Worm (Caenorhabditis elegans) whole organism, L3 larva: Measurements from ENCODE around the gene col-9.

Source experiments
- aly-2 ChIP-seq: fragments of 150-350 bp; optimal IDR thresholded peaks from 2 replicates; lab custom pipeline; 2014; ENCODE audit warnings: missing biosample characterization, missing genetic modification characterization
- ama-1 ChIP-seq: fragments of 150-350 bp; optimal IDR thresholded peaks from 2 replicates; lab custom pipeline; 2018
- ceh-16 ChIP-seq: sonication (generic microtip); optimal IDR thresholded peaks from 2 replicates; lab custom pipeline; 2017; ENCODE audit warnings: missing biosample characterization, missing genetic modification characterization
- ceh-9 ChIP-seq: sonication (generic microtip); optimal IDR thresholded peaks from 2 replicates; lab custom pipeline; 2018; ENCODE audit warnings: missing biosample characterization, missing genetic modification characterization
- daf-12 ChIP-seq: fragments of 150-350 bp; optimal IDR thresholded peaks from 2 replicates; lab custom pipeline; 2014; ENCODE audit warnings: missing biosample characterization, missing genetic modification reagents, missing genetic modification characterization
- egl-5 ChIP-seq: fragments of 150-350 bp; optimal IDR thresholded peaks from 2 replicates; lab custom pipeline; 2017; ENCODE audit warnings: missing biosample characterization, missing genetic modification reagents, missing genetic modification characterization, inconsistent platforms
- elt-1 ChIP-seq: fragments of 150-350 bp; optimal IDR thresholded peaks from 2 replicates; lab custom pipeline; 2014; ENCODE audit warnings: missing biosample characterization, missing genetic modification characterization
- elt-3 ChIP-seq, 3 experiments: fragments of 150-350 bp in 1 of 3; sonication (generic microtip) in 2 of 3; optimal IDR thresholded peaks; 2 replicates in 2 of 3; 4 replicates in 1 of 3; lab custom pipeline; 2014 to 2017; ENCODE audit warnings: missing biosample characterization in 3 of 3, missing genetic modification characterization in 3 of 3
- eor-1 ChIP-seq, 2 experiments: fragments of 150-350 bp; optimal IDR thresholded peaks; 2 replicates each; lab custom pipeline; 2014 to 2018; ENCODE audit warnings: missing biosample characterization in 2 of 2, missing genetic modification characterization in 2 of 2
- fkh-10 ChIP-seq: sonication (generic microtip); optimal IDR thresholded peaks from 2 replicates; lab custom pipeline; 2017; ENCODE audit warnings: missing biosample characterization, missing genetic modification reagents, missing genetic modification characterization
- hmg-11 ChIP-seq: sonication (generic microtip); optimal IDR thresholded peaks from 2 replicates; lab custom pipeline; 2016; ENCODE audit warnings: missing genetic modification characterization, missing compliant biosample characterization
- jun-1 ChIP-seq: fragments of 150-350 bp; optimal IDR thresholded peaks from 2 replicates; lab custom pipeline; 2014; ENCODE audit warnings: missing biosample characterization, missing genetic modification reagents, missing genetic modification characterization
- lin-39 ChIP-seq: fragments of 150-350 bp; optimal IDR thresholded peaks from 2 replicates; lab custom pipeline; 2018; ENCODE audit warnings: missing biosample characterization, missing genetic modification reagents, missing genetic modification characterization
- lsy-12 ChIP-seq: sonication (generic microtip); optimal IDR thresholded peaks from 2 replicates; lab custom pipeline; 2016; ENCODE audit warnings: mild to moderate bottlenecking, missing genetic modification characterization, missing compliant biosample characterization
- mdl-1 ChIP-seq: fragments of 150-350 bp; optimal IDR thresholded peaks from 2 replicates; lab custom pipeline; 2014; ENCODE audit warnings: missing biosample characterization, missing genetic modification characterization
- nfya-1 ChIP-seq: sonication (generic microtip); optimal IDR thresholded peaks from 2 replicates; lab custom pipeline; 2017; ENCODE audit warnings: missing genetic modification characterization, mild to moderate bottlenecking, missing compliant biosample characterization, antibody characterized with exemption, moderate library complexity; ENCODE audit not compliant: insufficient read depth
- nhr-11 ChIP-seq: fragments of 150-350 bp; optimal IDR thresholded peaks from 2 replicates; lab custom pipeline; 2014; ENCODE audit warnings: missing biosample characterization, missing genetic modification characterization
- nhr-12 ChIP-seq: fragments of 150-350 bp; optimal IDR thresholded peaks from 2 replicates; lab custom pipeline; 2014; ENCODE audit warnings: missing biosample characterization, missing genetic modification characterization
- nhr-23 ChIP-seq: fragments of 150-350 bp; optimal IDR thresholded peaks from 2 replicates; lab custom pipeline; 2014; ENCODE audit warnings: missing biosample characterization, missing genetic modification reagents, missing genetic modification characterization
- nhr-25 ChIP-seq: sonication (generic microtip); optimal IDR thresholded peaks from 2 replicates; lab custom pipeline; 2017; ENCODE audit warnings: missing biosample characterization, missing genetic modification characterization
- nhr-43 ChIP-seq: sonication (generic microtip); optimal IDR thresholded peaks from 2 replicates; lab custom pipeline; 2016; ENCODE audit warnings: mild to moderate bottlenecking, missing genetic modification characterization, missing compliant biosample characterization; ENCODE audit not compliant: poor library complexity, severe bottlenecking
- nhr-67 ChIP-seq: fragments of 150-350 bp; optimal IDR thresholded peaks from 2 replicates; lab custom pipeline; 2014; ENCODE audit warnings: missing biosample characterization, missing genetic modification characterization
- nhr-76 ChIP-seq: fragments of 150-350 bp; sonication (generic microtip); optimal IDR thresholded peaks from 5 replicates; lab custom pipeline; 2014; ENCODE audit warnings: missing biosample characterization, missing genetic modification characterization
- nhr-77 ChIP-seq: fragments of 150-350 bp; optimal IDR thresholded peaks from 2 replicates; lab custom pipeline; 2014; ENCODE audit warnings: missing biosample characterization, missing genetic modification characterization
- pha-4 ChIP-seq: fragments of 150-350 bp; optimal IDR thresholded peaks from 2 replicates; lab custom pipeline; 2014; ENCODE audit warnings: missing biosample characterization, missing genetic modification reagents, missing genetic modification characterization
- pqm-1 ChIP-seq: fragments of 150-350 bp; optimal IDR thresholded peaks from 2 replicates; lab custom pipeline; 2017; ENCODE audit warnings: missing biosample characterization, missing genetic modification characterization, inconsistent platforms
- sea-2 ChIP-seq: fragments of 150-350 bp; sonication (generic microtip); optimal IDR thresholded peaks from 4 replicates; lab custom pipeline; 2014; ENCODE audit warnings: missing biosample characterization, missing genetic modification reagents, missing genetic modification characterization
- tbx-2 ChIP-seq: sonication (generic microtip); optimal IDR thresholded peaks from 2 replicates; lab custom pipeline; 2016; ENCODE audit warnings: mild to moderate bottlenecking, missing genetic modification characterization, missing compliant biosample characterization
- unc-62 ChIP-seq: fragments of 150-350 bp; sonication (generic microtip); optimal IDR thresholded peaks from 4 replicates; lab custom pipeline; 2014; ENCODE audit warnings: missing biosample characterization, missing genetic modification reagents, missing genetic modification characterization
- ztf-11 ChIP-seq: fragments of 150-350 bp; optimal IDR thresholded peaks from 2 replicates; lab custom pipeline; 2014; ENCODE audit warnings: missing biosample characterization, missing genetic modification characterization

Gene col-9

ce11 chrX:13555098-13555497 lies 34.7 kb upstream of the col-9 start:
- no peak for TF ChIP-seq elt-1
- TF ChIP-seq lin-39 (tag; lab: Kevin White, UChicago) = peak; percentile 14
- peak; percentile 8 for TF ChIP-seq nfya-1 (tag; lab: Kevin White, UChicago)
- peak; percentile 41 for TF ChIP-seq nhr-11 (tag; lab: Kevin White, UChicago)

ce11 chrX:13556066-13556465 lies 33.8 kb upstream of the col-9 start, which contains the start of gene glb-20:
glb-20 (minus strand) TSS chrX:13556166.
- no peak for TF ChIP-seq unc-62
- no peak for TF ChIP-seq aly-2 (tag; lab: Kevin White, UChicago)
- TF ChIP-seq pha-4 (tag; lab: Kevin White, UChicago) = no peak
- TF ChIP-seq nfya-1 (tag; lab: Kevin White, UChicago) = no peak
- no peak for TF ChIP-seq eor-1 (tag; optimal IDR thresholded peaks at IDR 0.05; lab: Kevin White, UChicago)
- TF ChIP-seq nhr-25 (tag; lab: Kevin White, UChicago) = no peak
- TF ChIP-seq ceh-16 = no peak
- TF ChIP-seq lin-39 (tag; lab: Kevin White, UChicago) = no peak
- no peak for TF ChIP-seq daf-12 (tag; lab: Kevin White, UChicago)
- no peak for TF ChIP-seq lsy-12
- TF ChIP-seq pqm-1 (tag; lab: Kevin White, UChicago) = no peak
- TF ChIP-seq nhr-12 (tag; lab: Kevin White, UChicago) = no peak
- TF ChIP-seq hmg-11 (tag; lab: Kevin White, UChicago) = no peak
- TF ChIP-seq ztf-11 (tag; lab: Kevin White, UChicago) = no peak
- TF ChIP-seq nhr-11 (tag; lab: Kevin White, UChicago) = no peak
- TF ChIP-seq fkh-10 (GFP tag; lab: Kevin White, UChicago) = no peak
- no peak for TF ChIP-seq nhr-76 (tag; lab: Kevin White, UChicago)
- no peak for TF ChIP-seq nhr-23 (tag; lab: Kevin White, UChicago)
- no peak for TF ChIP-seq ama-1 (lab: Kevin White, UChicago)
- TF ChIP-seq elt-3 (tag; optimal IDR thresholded peaks at IDR 0.05; lab: Kevin White, UChicago) = no peak

ce11 chrX:13558667-13559066 lies 31.2 kb upstream of the col-9 start:
- peak; percentile 2 for TF ChIP-seq lin-39 (tag; lab: Kevin White, UChicago)
- no peak for TF ChIP-seq jun-1 (tag; lab: Kevin White, UChicago)

- TF ChIP-seq nhr-43 (tag; lab: Kevin White, UChicago) (no peak), aly-2 (tag; lab: Kevin White, UChicago) (no peak), lin-39 (tag; lab: Kevin White, UChicago) (no peak), ceh-9 (tag; lab: Kevin White, UChicago) (no peak)
These were observed 27.9 kb upstream of the col-9 start for ce11 chrX:13561954-13562353.

- no peak for TF ChIP-seq tbx-2 (tag; lab: Kevin White, UChicago)
- no peak for TF ChIP-seq mdl-1 (tag; lab: Kevin White, UChicago)
- no peak for TF ChIP-seq egl-5 (tag; lab: Kevin White, UChicago)
- no peak for TF ChIP-seq nhr-67 (tag; lab: Kevin White, UChicago)
- TF ChIP-seq nfya-1 (tag; lab: Kevin White, UChicago) = no peak
- TF ChIP-seq, all 47 proteins: peak for 0
These were observed 23.4 kb upstream of the col-9 start, which contains the start of gene R01E6.2 for ce11 chrX:13566436-13566835. R01E6.2 (minus strand) TSS chrX:13566536.

ce11 chrX:13569854-13570253 lies 20.0 kb upstream of the col-9 start, which contains the start of gene R01E6.7:
R01E6.7 (minus strand) TSS chrX:13569954.
- TF ChIP-seq nhr-11 (tag; lab: Kevin White, UChicago) = no peak
- TF ChIP-seq sea-2 = no peak
- TF ChIP-seq eor-1 (tag; optimal IDR thresholded peaks at IDR 0.05; lab: Kevin White, UChicago) = no peak
- TF ChIP-seq lsy-12 = no peak
- no peak for TF ChIP-seq fkh-10 (GFP tag; lab: Kevin White, UChicago)
- no peak for TF ChIP-seq ceh-9 (tag; lab: Kevin White, UChicago)

- TF ChIP-seq nhr-77 (tag; lab: Kevin White, UChicago) = no peak
- no peak for TF ChIP-seq ama-1 (lab: Kevin White, UChicago)
- TF ChIP-seq elt-1 = no peak
- TF ChIP-seq pqm-1 (tag; lab: Kevin White, UChicago) = no peak
- no peak for TF ChIP-seq elt-3 (tag; optimal IDR thresholded peaks at IDR 0.05; lab: Kevin White, UChicago)
- TF ChIP-seq mdl-1 (tag; lab: Kevin White, UChicago) = no peak
These were observed 15.8 kb upstream of the col-9 start for ce11 chrX:13574029-13574428.
